Fruit fly (Drosophila melanogaster) whole organism, embryonic: ENCODE measurements around the gene Cbl.
A peak's percentile ranks its signal among the peaks of the same experiment; 100 is the strongest.

ENCODE experiments used
- Blimp-1 ChIP-seq: fragments of 200-800 bp; sonication (Bioruptor generic); optimal IDR thresholded peaks from 3 replicates; lab custom pipeline; 2018; ENCODE audit warnings: missing biosample characterization, missing genetic modification characterization, mild to moderate bottlenecking, moderate library complexity, missing genetic modification reagents
- BtbVII ChIP-seq: fragments of 200-800 bp; sonication (Bioruptor generic); optimal IDR thresholded peaks from 3 replicates; lab custom pipeline; 2017; ENCODE audit warnings: missing biosample characterization, mild to moderate bottlenecking, missing genetic modification characterization
- CG10543 ChIP-seq: fragments of 200-800 bp; sonication (Bioruptor generic); optimal IDR thresholded peaks from 3 replicates; lab custom pipeline; 2017; ENCODE audit warnings: missing biosample characterization, mild to moderate bottlenecking, missing genetic modification characterization, moderate library complexity
- CG10979 ChIP-seq: fragments of 200-800 bp; sonication (Bioruptor generic); optimal IDR thresholded peaks from 2 replicates; lab custom pipeline; 2018; ENCODE audit warnings: missing biosample characterization, mild to moderate bottlenecking, missing genetic modification characterization, moderate library complexity
- CG12659 ChIP-seq: fragments of 200-800 bp; sonication (Bioruptor generic); optimal IDR thresholded peaks from 3 replicates; lab custom pipeline; 2017; ENCODE audit warnings: mild to moderate bottlenecking, missing biosample characterization, missing genetic modification reagents, missing genetic modification characterization
- CG12942 ChIP-seq: fragments of 200-800 bp; sonication (Bioruptor generic); optimal IDR thresholded peaks from 3 replicates; lab custom pipeline; 2016; ENCODE audit warnings: missing biosample characterization, missing genetic modification characterization
- CG13894 ChIP-seq: fragments of 200-800 bp; sonication (Bioruptor generic); optimal IDR thresholded peaks from 3 replicates; lab custom pipeline; 2018; ENCODE audit warnings: missing biosample characterization, mild to moderate bottlenecking, missing genetic modification characterization, moderate library complexity
- CG14050 ChIP-seq: fragments of 200-800 bp; sonication (Bioruptor generic); IDR thresholded peaks from 3 replicates; pipeline ENCODE4 v1.3.6; 2022; ENCODE audit warnings: missing biosample characterization, missing genetic modification characterization
- CG14667 ChIP-seq: fragments of 200-800 bp; sonication (Bioruptor generic); IDR thresholded peaks from 2 replicates; pipeline ENCODE4 v1.3.6; 2022; ENCODE audit warnings: missing biosample characterization, missing genetic modification characterization
- CG14860 ChIP-seq: fragments of 200-800 bp; sonication (Bioruptor generic); IDR thresholded peaks from 3 replicates; pipeline ENCODE4 v1.3.6; 2022; ENCODE audit warnings: missing biosample characterization, missing genetic modification characterization; ENCODE audit not compliant: partially characterized antibody
- CG17829 ChIP-seq: fragments of 200-800 bp; optimal IDR thresholded peaks from 2 replicates; lab custom pipeline; 2019; ENCODE audit warnings: missing biosample characterization, mild to moderate bottlenecking, missing genetic modification characterization, moderate library complexity
- CG1832 ChIP-seq: fragments of 200-800 bp; sonication (Bioruptor generic); optimal IDR thresholded peaks from 2 replicates; lab custom pipeline; 2017; ENCODE audit warnings: missing biosample characterization, mild to moderate bottlenecking, missing genetic modification characterization, inconsistent platforms
- CG2129 ChIP-seq: fragments of 200-800 bp; sonication (Bioruptor generic); IDR thresholded peaks from 2 replicates; pipeline ENCODE4 v1.3.6; 2022; ENCODE audit warnings: missing biosample characterization, missing genetic modification characterization; ENCODE audit not compliant: partially characterized antibody
- CG2875 ChIP-seq: fragments of 200-800 bp; sonication (Bioruptor generic); optimal IDR thresholded peaks from 2 replicates; lab custom pipeline; 2017; ENCODE audit warnings: missing biosample characterization, mild to moderate bottlenecking, missing genetic modification characterization, missing genetic modification reagents
- CG31441 ChIP-seq: fragments of 200-800 bp; sonication (Bioruptor generic); IDR thresholded peaks from 2 replicates; pipeline ENCODE4 v1.3.6; 2022; ENCODE audit warnings: missing biosample characterization, missing genetic modification characterization
- CG34224 ChIP-seq: fragments of 200-800 bp; sonication (Bioruptor generic); IDR thresholded peaks from 3 replicates; pipeline ENCODE4 v1.3.6; 2022; ENCODE audit warnings: missing biosample characterization, missing genetic modification characterization; ENCODE audit not compliant: partially characterized antibody
- CG5953 ChIP-seq: fragments of 200-800 bp; sonication (Bioruptor generic); IDR thresholded peaks from 2 replicates; pipeline ENCODE4 v1.3.6; 2022; ENCODE audit warnings: missing biosample characterization, missing genetic modification characterization
- CG7839 ChIP-seq: fragments of 200-800 bp; sonication (Bioruptor generic); optimal IDR thresholded peaks from 3 replicates; lab custom pipeline; 2018; ENCODE audit warnings: missing biosample characterization, mild to moderate bottlenecking, missing genetic modification characterization, moderate library complexity
- CG7928 ChIP-seq: fragments of 200-800 bp; sonication (Bioruptor generic); optimal IDR thresholded peaks from 2 replicates; lab custom pipeline; 2017; ENCODE audit warnings: missing biosample characterization, mild to moderate bottlenecking, missing genetic modification characterization
- D19A ChIP-seq: fragments of 200-800 bp; optimal IDR thresholded peaks from 3 replicates; lab custom pipeline; 2019; ENCODE audit warnings: missing biosample characterization, mild to moderate bottlenecking, missing genetic modification characterization, moderate library complexity
- Fer3 ChIP-seq: fragments of 200-800 bp; sonication (Bioruptor generic); optimal IDR thresholded peaks from 2 replicates; lab custom pipeline; 2018; ENCODE audit warnings: missing biosample characterization, mild to moderate bottlenecking, missing genetic modification characterization, moderate library complexity
- GATAe ChIP-seq: fragments of 200-800 bp; sonication (Bioruptor generic); conservative IDR thresholded peaks from 2 replicates; pipeline ENCODE4 v1.3.6; 2022; ENCODE audit warnings: missing biosample characterization, missing genetic modification characterization
- Gug ChIP-seq: fragments of 200-800 bp; sonication (Bioruptor generic); IDR thresholded peaks from 4 replicates; pipeline ENCODE4 v1.3.6; 2022; ENCODE audit warnings: missing biosample characterization, missing genetic modification characterization
- Hr51 ChIP-seq, 2 experiments: fragments of 200-800 bp; sonication (Bioruptor generic); optimal IDR thresholded peaks; 2 replicates in 1 of 2; 3 replicates in 1 of 2; lab custom pipeline; 2016 to 2018; ENCODE audit warnings: missing biosample characterization in 2 of 2, missing genetic modification characterization in 2 of 2, mild to moderate bottlenecking in 1 of 2, moderate library complexity in 1 of 2
- Lpt ChIP-seq: fragments of >200 bp; optimal IDR thresholded peaks from 2 replicates; lab custom pipeline; 2018; ENCODE audit warnings: missing biosample characterization, missing genetic modification characterization
- MTF-1 ChIP-seq: fragments of 200-800 bp; sonication (Bioruptor generic); optimal IDR thresholded peaks from 2 replicates; lab custom pipeline; 2018; ENCODE audit warnings: missing biosample characterization, mild to moderate bottlenecking, missing genetic modification characterization, borderline replicate concordance
- Nf-YA ChIP-seq: fragments of 200-800 bp; sonication (Bioruptor generic); IDR thresholded peaks from 2 replicates; pipeline ENCODE4 v1.3.6; 2022; ENCODE audit warnings: missing biosample characterization, missing genetic modification characterization
- Sin3A ChIP-seq: fragments of >200 bp; optimal IDR thresholded peaks from 2 replicates; lab custom pipeline; 2018
- Ssrp ChIP-seq: fragments of 200-800 bp; sonication (Bioruptor generic); optimal IDR thresholded peaks from 2 replicates; lab custom pipeline; 2018; ENCODE audit warnings: missing biosample characterization, mild to moderate bottlenecking, missing genetic modification characterization, moderate library complexity
- Usf ChIP-seq: fragments of 200-800 bp; sonication (Bioruptor generic); optimal IDR thresholded peaks from 2 replicates; lab custom pipeline; 2017; ENCODE audit warnings: missing genotype, missing biosample characterization, missing genetic modification characterization
- al ChIP-seq: fragments of 200-800 bp; sonication (Bioruptor generic); IDR thresholded peaks from 2 replicates; pipeline ENCODE4 v1.3.6; 2022; ENCODE audit warnings: missing biosample characterization, missing genetic modification characterization
- chm ChIP-seq: fragments of 200-800 bp; sonication (Bioruptor generic); IDR thresholded peaks from 2 replicates; pipeline ENCODE4 v1.3.6; 2022; ENCODE audit warnings: missing biosample characterization, missing genetic modification characterization
- da ChIP-seq: fragments of 200-800 bp; sonication (Bioruptor generic); optimal IDR thresholded peaks from 2 replicates; lab custom pipeline; 2016; ENCODE audit warnings: missing biosample characterization, missing genetic modification characterization
- dpn ChIP-seq, 2 experiments: fragments of 200-800 bp; sonication (Bioruptor generic); optimal IDR thresholded peaks; 3 replicates each; lab custom pipeline; 2016; ENCODE audit warnings: missing biosample characterization in 2 of 2, missing genetic modification characterization in 2 of 2
- emc ChIP-seq: fragments of 200-800 bp; sonication (Bioruptor generic); optimal IDR thresholded peaks from 2 replicates; lab custom pipeline; 2016; ENCODE audit warnings: missing biosample characterization, missing genetic modification characterization
- eyg ChIP-seq: fragments of 200-800 bp; sonication (Bioruptor generic); optimal IDR thresholded peaks from 3 replicates; lab custom pipeline; 2016; ENCODE audit warnings: missing biosample characterization, missing genetic modification characterization
- fru ChIP-seq: fragments of >200 bp; optimal IDR thresholded peaks from 2 replicates; lab custom pipeline; 2017
- hkb ChIP-seq, 2 experiments: fragments of 200-800 bp in 1 of 2; fragments of >200 bp in 1 of 2; sonication (Bioruptor generic) in 1 of 2; IDR thresholded peaks in 1 of 2; optimal IDR thresholded peaks in 1 of 2; 2 replicates each; pipeline versions ENCODE4 v1.3.6 to Lab custom; 2017 to 2022; ENCODE audit warnings: missing biosample characterization in 1 of 2, missing genetic modification characterization in 1 of 2
- lilli ChIP-seq: fragments of 200-800 bp; sonication (Bioruptor generic); optimal IDR thresholded peaks from 3 replicates; lab custom pipeline; 2016; ENCODE audit warnings: missing biosample characterization, missing genetic modification characterization
- lmd ChIP-seq: fragments of 200-800 bp; sonication (Bioruptor generic); IDR thresholded peaks from 2 replicates; pipeline ENCODE4 v1.3.6; 2022; ENCODE audit warnings: missing biosample characterization, missing genetic modification characterization
- lola ChIP-seq, 3 experiments: fragments of >200 bp in 2 of 3; fragments of 200-800 bp in 1 of 3; sonication (Bioruptor generic) in 1 of 3; optimal IDR thresholded peaks; 2 replicates each; lab custom pipeline; 2017 to 2019; ENCODE audit warnings: missing biosample characterization in 3 of 3, missing genetic modification characterization in 3 of 3, mild to moderate bottlenecking in 1 of 3, moderate library complexity in 1 of 3
- mirr ChIP-seq: fragments of 200-800 bp; sonication (Bioruptor generic); optimal IDR thresholded peaks from 3 replicates; lab custom pipeline; 2018; ENCODE audit warnings: missing biosample characterization, mild to moderate bottlenecking, missing genetic modification characterization
- nmo ChIP-seq: fragments of 200-800 bp; sonication (Bioruptor generic); optimal IDR thresholded peaks from 2 replicates; lab custom pipeline; 2018; ENCODE audit warnings: missing biosample characterization, mild to moderate bottlenecking, missing genetic modification characterization, moderate library complexity
- org-1 ChIP-seq: fragments of 200-800 bp; sonication (Bioruptor generic); optimal IDR thresholded peaks from 2 replicates; lab custom pipeline; 2017; ENCODE audit warnings: missing biosample characterization, missing genetic modification characterization
- pan ChIP-seq, 4 experiments: fragments of >200 bp in 3 of 4; fragments of 200-800 bp in 1 of 4; sonication (Bioruptor generic) in 1 of 4; optimal IDR thresholded peaks in 3 of 4; IDR thresholded peaks in 1 of 4; 2 replicates each; pipeline versions ENCODE4 v1.3.6 to Lab custom; 2017 to 2022; ENCODE audit warnings: missing biosample characterization in 2 of 4, missing genetic modification characterization in 2 of 4, mixed read lengths in 1 of 4
- schlank ChIP-seq: fragments of 200-800 bp; sonication (Bioruptor generic); optimal IDR thresholded peaks from 2 replicates; lab custom pipeline; 2018; ENCODE audit warnings: missing biosample characterization, mild to moderate bottlenecking, missing genetic modification characterization
- slbo ChIP-seq: fragments of 200-800 bp; sonication (Bioruptor generic); IDR thresholded peaks from 2 replicates; pipeline ENCODE4 v1.3.6; 2022; ENCODE audit warnings: missing biosample characterization, missing genetic modification characterization
- stwl ChIP-seq: fragments of 200-800 bp; sonication (Bioruptor generic); optimal IDR thresholded peaks from 3 replicates; lab custom pipeline; 2018; ENCODE audit warnings: missing biosample characterization, mild to moderate bottlenecking, missing genetic modification characterization, moderate library complexity

Cbl gene

dm6 chr3L:8458767-8459614 is 34.2 kb downstream of the Cbl start (continued):
- TF ChIP-seq D19A = peak; percentile 32
- no peak for TF ChIP-seq CG12942 (GFP tag; lab: Kevin White, UChicago)
- TF ChIP-seq CG2875 = no peak
- no peak for TF ChIP-seq al (GFP tag; lab: Robert Waterston, UW)
- TF ChIP-seq CG10979 (tag; lab: Kevin White, UChicago) = peak; percentile 59
- peak; percentile 12 for TF ChIP-seq Blimp-1 (GFP tag; lab: Kevin White, UChicago)
- TF ChIP-seq Fer3 = no peak
- TF ChIP-seq Usf = no peak
- no peak for TF ChIP-seq CG14860 (GFP tag; lab: Robert Waterston, UW)
- peak; percentile 18 for TF ChIP-seq CG17829 (tag; lab: Kevin White, UChicago)
- TF ChIP-seq lilli (GFP tag; lab: Kevin White, UChicago) = peak; percentile 17
- no peak for TF ChIP-seq CG7928 (GFP tag; lab: Kevin White, UChicago)
- no peak for TF ChIP-seq CG14667 (GFP tag; lab: Robert Waterston, UW)
- TF ChIP-seq schlank (tag; lab: Kevin White, UChicago) = no peak
- TF ChIP-seq Lpt (GFP tag; lab: Kevin White, UChicago) = no peak
- no peak for TF ChIP-seq Sin3A (lab: Kevin White, UChicago)
- TF ChIP-seq lola (GFP tag; optimal IDR thresholded peaks at IDR 0.05; lab: Kevin White, UChicago) = peak in 1 of 3 experiments; percentile 15
- no peak for TF ChIP-seq CG5953 (GFP tag; lab: Robert Waterston, UW)
- TF ChIP-seq CG34224 = no peak
- no peak for TF ChIP-seq da (GFP tag; lab: Kevin White, UChicago)
- TF ChIP-seq CG12659 = no peak
- no peak for TF ChIP-seq pan (optimal IDR thresholded peaks at IDR 0.05; lab: Kevin White, UChicago)
- peak in 1 of 2 experiments; percentile 33 for TF ChIP-seq pan (GFP tag; optimal IDR thresholded peaks at IDR 0.05 in 1 of 2, IDR thresholded peaks at IDR 0.05 in 1 of 2)
- no peak for TF ChIP-seq eyg (GFP tag; lab: Kevin White, UChicago)
- TF ChIP-seq BtbVII (GFP tag; lab: Kevin White, UChicago) = peak; percentile 2
- TF ChIP-seq hkb (optimal IDR thresholded peaks at IDR 0.05; lab: Kevin White, UChicago) = no peak
- TF ChIP-seq hkb (GFP tag; IDR thresholded peaks at IDR 0.05; lab: Robert Waterston, UW) = no peak
- TF ChIP-seq CG14050 = no peak
- no peak for TF ChIP-seq fru (lab: Kevin White, UChicago)
- no peak for TF ChIP-seq chm (GFP tag; lab: Robert Waterston, UW)
- peak; percentile 15 for TF ChIP-seq CG7839
- no peak for TF ChIP-seq Gug (GFP tag; lab: Robert Waterston, UW)
- TF ChIP-seq slbo (GFP tag; lab: Robert Waterston, UW) = no peak
- no peak for TF ChIP-seq lmd (GFP tag; lab: Robert Waterston, UW)
- no peak for TF ChIP-seq CG10543 (GFP tag; lab: Kevin White, UChicago)
- peak; percentile 25 for TF ChIP-seq mirr (GFP tag; lab: Kevin White, UChicago)
- peak; percentile 57 for TF ChIP-seq nmo (GFP tag; lab: Kevin White, UChicago)
- TF ChIP-seq CG31441 = 0 out of 2 replicates have a peak, but pooled peaks have one; percentile 7
- no peak for TF ChIP-seq CG2129 (GFP tag; lab: Robert Waterston, UW)
- no peak for TF ChIP-seq dpn (GFP tag; optimal IDR thresholded peaks at IDR 0.05; lab: Kevin White, UChicago)
- no peak for TF ChIP-seq stwl (tag; lab: Kevin White, UChicago)
- TF ChIP-seq CG1832 = peak; percentile 62
- peak in 1 of 2 experiments; percentile 36 for TF ChIP-seq Hr51 (GFP tag; optimal IDR thresholded peaks at IDR 0.05; lab: Kevin White, UChicago)
- TF ChIP-seq Ssrp (tag; lab: Kevin White, UChicago) = no peak
- no peak for TF ChIP-seq Nf-YA (GFP tag; lab: Robert Waterston, UW)
- TF ChIP-seq CG13894 (tag; lab: Kevin White, UChicago) = peak; percentile 3
- no peak for TF ChIP-seq emc (GFP tag; lab: Kevin White, UChicago)
- TF ChIP-seq MTF-1 (GFP tag; lab: Kevin White, UChicago) = no peak
- no peak for TF ChIP-seq org-1 (GFP tag; lab: Kevin White, UChicago)
- TF ChIP-seq GATAe (GFP tag; lab: Robert Waterston, UW) = no peak
